Fruit fly (Drosophila melanogaster) whole organism, prepupa: ENCODE results near the gene CG3081.
A peak's percentile ranks its signal among the peaks of the same experiment; 100 is the strongest.

ENCODE experiments used
- CG11902 ChIP-seq: fragments of 200-800 bp; sonication (Bioruptor generic); optimal IDR thresholded peaks from 3 replicates; lab custom pipeline; 2016; ENCODE audit warnings: missing biosample characterization, missing genetic modification characterization
- CG16779 ChIP-seq: fragments of 200-800 bp; sonication (Bioruptor generic); optimal IDR thresholded peaks from 3 replicates; lab custom pipeline; 2017; ENCODE audit warnings: missing biosample characterization, mild to moderate bottlenecking, missing genetic modification characterization
- CG3919 ChIP-seq: fragments of 200-800 bp; sonication (Bioruptor generic); optimal IDR thresholded peaks from 3 replicates; lab custom pipeline; 2016; ENCODE audit warnings: missing biosample characterization, missing genetic modification characterization
- CG4318 ChIP-seq: fragments of 200-800 bp; sonication (Bioruptor generic); optimal IDR thresholded peaks from 3 replicates; lab custom pipeline; 2017; ENCODE audit warnings: missing biosample characterization, mild to moderate bottlenecking, missing genetic modification characterization
- CG7368 ChIP-seq: fragments of 200-800 bp; sonication (Bioruptor generic); optimal IDR thresholded peaks from 3 replicates; lab custom pipeline; 2016; ENCODE audit warnings: missing biosample characterization, missing genetic modification characterization
- CG8632 ChIP-seq: fragments of 200-800 bp; sonication (Bioruptor generic); optimal IDR thresholded peaks from 3 replicates; lab custom pipeline; 2016; ENCODE audit warnings: missing biosample characterization, missing genetic modification characterization
- Gug ChIP-seq: fragments of 200-800 bp; sonication (Bioruptor generic); IDR thresholded peaks from 2 replicates; pipeline ENCODE4 v1.3.6; 2022; ENCODE audit warnings: missing biosample characterization, missing genetic modification characterization
- Lpt ChIP-seq: fragments of 200-800 bp; sonication (Bioruptor generic); optimal IDR thresholded peaks from 3 replicates; lab custom pipeline; 2016; ENCODE audit warnings: missing biosample characterization, missing genetic modification characterization
- achi ChIP-seq: fragments of 200-800 bp; sonication (Bioruptor generic); optimal IDR thresholded peaks from 3 replicates; lab custom pipeline; 2016; ENCODE audit warnings: missing biosample characterization, missing genetic modification characterization
- salr ChIP-seq, 2 experiments: fragments of 200-800 bp; sonication (Bioruptor generic); optimal IDR thresholded peaks; 3 replicates each; lab custom pipeline; 2016 to 2018; ENCODE audit warnings: missing biosample characterization in 2 of 2, missing genetic modification characterization in 2 of 2, mild to moderate bottlenecking in 1 of 2
- ss ChIP-seq, 2 experiments: fragments of 200-800 bp; sonication (Bioruptor generic); optimal IDR thresholded peaks; 2 replicates in 1 of 2; 3 replicates in 1 of 2; lab custom pipeline; 2017 to 2018; ENCODE audit warnings: mild to moderate bottlenecking in 2 of 2, missing biosample characterization in 2 of 2, missing genetic modification characterization in 2 of 2, moderate library complexity in 1 of 2
- topi ChIP-seq: fragments of 200-800 bp; sonication (Bioruptor generic); optimal IDR thresholded peaks from 3 replicates; lab custom pipeline; 2016; ENCODE audit warnings: missing biosample characterization, missing genetic modification characterization

dm6 chrX:4691226-4691625 lies 47.4 kb upstream of the CG3081 start:
- TF ChIP-seq Gug (GFP tag; lab: Robert Waterston, UW): no peak
- peak; percentile 13 for TF ChIP-seq Lpt (GFP tag; lab: Kevin White, UChicago)
- no peak for TF ChIP-seq CG16779 (tag; lab: Kevin White, UChicago)
- TF ChIP-seq CG7368 (GFP tag; lab: Kevin White, UChicago): no peak
- no peak for TF ChIP-seq topi (GFP tag; lab: Kevin White, UChicago)
- TF ChIP-seq achi: peak; percentile 35
- TF ChIP-seq CG11902 (GFP tag; lab: Kevin White, UChicago): no peak
- TF ChIP-seq salr (GFP tag; optimal IDR thresholded peaks at IDR 0.05; lab: Kevin White, UChicago): peak in 1 of 2 experiments; percentile 7
- TF ChIP-seq CG8632 (GFP tag; lab: Kevin White, UChicago): peak; percentile 20
- peak in 1 of 2 experiments; percentile 18 for TF ChIP-seq ss (GFP tag; optimal IDR thresholded peaks at IDR 0.05; lab: Kevin White, UChicago)
- peak; percentile 18 for TF ChIP-seq CG3919 (GFP tag; lab: Kevin White, UChicago)
- TF ChIP-seq CG4318 (GFP tag; lab: Kevin White, UChicago): peak; percentile 26
